Fruit fly (Drosophila melanogaster): ENCODE measurements around the gene Vav.

The Vav gene

DNA sequence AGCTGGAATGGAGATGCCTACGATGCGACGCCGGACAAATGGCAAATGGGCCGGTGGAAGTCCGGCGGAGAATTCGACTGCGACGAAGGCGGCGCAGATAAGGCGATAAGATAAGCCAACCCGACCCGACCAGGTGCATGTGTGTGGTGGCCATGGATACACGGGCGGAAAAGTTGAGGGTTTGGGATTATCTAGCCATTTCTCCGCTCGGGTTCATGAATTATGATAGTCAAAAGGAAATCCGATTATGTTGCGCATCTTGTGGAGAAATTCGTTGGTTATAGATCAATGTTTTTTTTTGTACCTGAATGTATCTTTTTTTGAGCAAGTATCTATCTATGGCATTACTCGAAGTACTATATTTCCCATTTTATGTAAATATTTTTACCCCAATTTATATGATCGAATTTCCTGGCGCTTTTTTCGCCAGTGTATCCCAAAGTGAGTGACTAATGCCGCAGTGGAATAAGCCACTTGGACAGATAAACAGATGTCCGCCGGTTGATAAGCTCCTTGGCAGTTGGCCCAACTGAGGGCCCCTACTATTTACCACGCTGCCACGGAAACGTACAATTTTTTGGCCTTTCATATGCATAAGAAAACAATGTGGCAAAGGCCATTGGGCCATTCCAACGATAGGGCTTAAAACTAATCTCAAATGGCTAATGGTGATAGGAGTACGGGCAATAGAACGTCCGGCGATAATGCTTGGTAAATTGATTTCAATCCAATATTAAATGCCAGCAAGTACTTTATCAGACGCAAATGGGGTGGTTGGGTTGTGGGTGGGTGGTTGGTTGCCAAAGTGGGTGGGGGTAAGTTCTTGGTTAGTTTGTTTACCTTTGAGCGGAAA, 14.2 kb upstream of the Vav start, which contains the start of gene CG7992:
Gene CG7992, minus strand, starts transcription at position 51 of the 853 bp plus-strand sequence.
- TF ChIP-seq noc (tag; optimal IDR thresholded peaks at IDR 0.05), result peak; percentile 90

DNA sequence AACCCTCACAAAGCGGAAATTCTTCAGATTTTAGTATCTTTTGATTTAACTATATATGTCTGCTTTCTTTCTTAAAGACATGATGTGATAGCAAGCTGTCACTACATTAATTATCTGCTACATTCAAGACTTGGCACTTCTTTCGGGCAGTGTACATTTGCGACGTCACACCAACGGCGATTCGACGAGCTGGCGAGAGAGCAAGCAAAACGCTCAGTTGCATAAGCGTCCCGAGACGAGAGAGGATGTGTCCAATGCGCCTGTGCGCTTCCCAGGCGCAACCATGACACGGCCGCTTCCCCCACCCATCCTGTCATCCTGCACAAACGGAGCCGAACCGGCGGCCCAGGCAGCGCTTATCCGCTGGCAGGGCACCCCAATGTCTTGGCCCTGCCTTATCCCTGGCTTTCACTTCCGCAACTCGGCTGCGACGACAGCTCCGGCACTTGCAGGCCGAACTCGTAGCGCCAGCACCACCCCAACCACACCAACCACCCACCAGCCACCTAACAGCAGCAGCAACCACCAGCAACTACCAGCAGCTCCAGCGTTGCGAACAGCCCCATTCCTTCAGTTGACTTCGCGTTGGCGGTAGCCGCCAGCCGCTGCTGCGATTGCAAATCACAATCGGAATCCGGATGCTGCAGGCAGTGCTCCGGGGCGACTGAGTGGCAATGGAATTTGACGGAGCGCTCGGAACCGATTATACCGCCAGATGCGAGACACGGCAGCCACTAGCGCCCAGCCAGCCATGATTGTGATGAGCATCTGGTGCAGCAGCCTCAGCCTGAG, 13.0 kb upstream of the Vav start, which contains the start of gene Hs3st-B:
Gene Hs3st-B, plus strand, starts transcription at position 214 of the 792 bp plus-strand sequence.
- TF ChIP-seq noc (tag; optimal IDR thresholded peaks at IDR 0.05), result no peak

DNA sequence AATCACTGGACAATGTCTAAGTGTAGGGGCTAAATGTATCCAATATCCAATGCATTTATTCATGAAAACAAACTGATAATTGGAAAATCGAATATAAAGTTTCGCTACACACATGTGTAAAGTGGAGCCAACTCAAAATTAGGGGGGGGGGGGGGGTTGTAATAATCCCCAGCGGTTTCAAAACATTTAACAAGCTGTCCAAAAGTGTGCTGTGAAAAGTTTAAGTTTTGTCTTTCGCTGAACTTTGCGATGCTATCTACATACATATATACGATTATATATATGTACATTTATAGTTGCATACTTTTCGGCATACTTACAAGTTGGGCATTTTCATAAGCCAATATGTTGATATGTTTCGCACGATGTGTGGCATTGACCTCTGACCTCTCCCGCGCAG, 12.3 kb upstream of the Vav start:
- TF ChIP-seq noc (tag; optimal IDR thresholded peaks at IDR 0.05), result no peak

DNA sequence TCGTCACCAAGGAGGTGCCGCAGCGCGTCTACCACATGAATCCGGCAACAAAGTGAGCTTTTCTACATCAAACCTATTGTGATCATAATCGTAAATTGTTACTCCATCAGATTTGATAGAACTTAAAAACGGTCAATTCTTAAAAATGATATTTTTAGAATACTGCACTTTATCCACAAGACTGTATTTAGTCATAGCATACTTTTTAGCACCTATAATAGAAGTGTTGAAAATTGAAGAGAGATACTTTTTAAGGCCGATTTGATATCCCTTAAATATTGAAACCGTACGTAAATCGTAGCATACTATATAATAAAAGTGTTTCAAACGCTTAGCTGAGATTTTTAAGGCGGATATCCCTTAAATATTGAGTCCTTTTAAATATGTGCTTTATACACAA, 11.5 kb upstream of the Vav start:
- no peak for TF ChIP-seq noc (tag; optimal IDR thresholded peaks at IDR 0.05)

DNA sequence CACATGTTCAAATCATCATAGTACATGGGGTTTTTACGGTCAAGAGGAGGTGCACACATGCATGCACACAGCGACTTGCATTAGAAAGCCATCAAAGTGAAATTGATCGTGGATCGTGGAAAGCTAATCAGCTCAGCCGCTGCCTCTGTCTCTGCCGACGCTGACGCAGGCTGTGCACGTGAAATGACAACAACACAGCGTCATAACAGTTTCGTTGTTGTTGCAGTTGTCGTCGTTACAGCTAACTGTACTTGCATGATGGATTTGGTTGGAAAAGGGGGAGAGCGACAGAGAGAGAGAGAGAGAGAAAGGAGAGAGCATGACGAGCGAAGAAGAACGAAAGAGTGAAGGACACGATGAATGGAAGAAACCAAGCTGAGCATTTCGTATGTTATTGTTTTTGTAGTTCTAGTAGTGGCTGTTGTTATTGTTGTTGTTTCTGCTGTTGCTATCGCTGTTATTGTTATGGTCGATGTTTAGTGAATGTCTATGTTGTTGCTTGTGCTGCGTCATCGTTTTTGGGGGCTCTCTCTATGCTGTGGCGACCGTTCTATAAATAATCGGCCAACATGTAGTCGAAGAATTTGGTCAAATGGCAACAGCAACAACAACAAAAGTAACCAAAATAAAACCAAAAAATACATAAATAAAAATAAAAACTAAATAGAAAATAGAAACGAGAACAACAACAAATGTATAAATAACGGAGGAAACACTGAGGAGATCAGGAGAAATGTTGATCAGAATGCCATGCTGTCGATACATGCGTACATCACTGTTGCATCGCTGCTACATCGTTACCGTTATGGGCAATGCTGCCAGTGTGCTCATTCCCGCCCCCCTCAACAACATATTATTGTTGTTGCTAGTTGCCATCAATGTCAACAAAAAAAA, 1.6 kb upstream of the Vav start:
- TF ChIP-seq noc (tag; optimal IDR thresholded peaks at IDR 0.05), result no peak

DNA sequence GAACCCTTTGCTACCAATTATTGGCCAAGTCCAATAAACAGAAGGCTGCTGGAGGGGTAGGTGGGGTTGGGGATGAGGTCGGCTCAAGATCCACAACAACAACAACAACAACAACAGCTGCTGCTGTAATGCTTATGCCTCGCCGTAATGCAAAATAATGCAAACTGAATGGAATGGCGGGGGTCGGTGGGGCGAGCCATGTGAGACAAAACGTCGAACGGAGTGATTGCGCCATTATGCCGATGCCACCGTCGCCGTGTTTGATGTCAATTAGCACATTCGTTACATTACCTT, 977 bp upstream of the Vav start:
- no peak for TF ChIP-seq noc (tag; optimal IDR thresholded peaks at IDR 0.05)

DNA sequence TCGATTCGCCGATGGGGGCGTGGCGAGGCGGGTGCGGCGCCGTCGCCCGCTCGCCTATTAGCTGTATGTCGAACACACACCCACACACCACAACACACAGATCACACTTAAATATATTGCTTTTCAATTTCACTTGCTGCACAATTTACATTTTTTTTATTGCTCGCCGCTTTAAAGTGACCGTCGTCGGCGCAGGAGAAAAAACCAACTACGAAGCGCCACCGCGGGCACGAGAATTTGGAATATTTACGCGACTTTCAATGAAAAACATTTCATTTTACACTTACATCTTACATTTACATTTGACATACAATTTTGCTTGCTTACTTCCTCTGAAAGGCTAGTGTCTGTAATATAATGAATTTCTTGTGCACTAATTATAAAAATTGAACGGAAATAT, 549 bp upstream of the Vav start, which contains the start of gene rictor:
Gene rictor, minus strand, starts transcription at position 170 of the 400 bp plus-strand sequence.
- TF ChIP-seq noc (tag; optimal IDR thresholded peaks at IDR 0.05), result no peak

DNA sequence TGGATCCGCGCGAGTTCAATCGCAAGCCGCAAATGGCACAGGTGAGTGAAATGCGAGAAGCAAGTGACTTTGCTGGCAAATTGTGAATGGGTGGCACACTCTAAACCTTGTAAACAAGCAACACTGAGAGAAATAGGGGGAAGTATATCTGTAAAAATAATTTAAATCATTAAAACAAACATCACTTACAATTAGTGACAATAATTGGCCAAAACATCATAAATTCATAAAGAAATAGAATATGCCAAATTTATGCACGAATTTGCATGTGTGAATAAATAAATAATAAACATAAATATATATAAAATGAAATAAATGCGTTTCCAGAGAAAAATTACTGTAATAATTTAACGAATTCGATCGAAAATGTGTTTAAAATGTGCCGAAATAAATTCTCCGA, 933 bp downstream of the Vav start:
- TF ChIP-seq noc (tag; optimal IDR thresholded peaks at IDR 0.05), result no peak

DNA sequence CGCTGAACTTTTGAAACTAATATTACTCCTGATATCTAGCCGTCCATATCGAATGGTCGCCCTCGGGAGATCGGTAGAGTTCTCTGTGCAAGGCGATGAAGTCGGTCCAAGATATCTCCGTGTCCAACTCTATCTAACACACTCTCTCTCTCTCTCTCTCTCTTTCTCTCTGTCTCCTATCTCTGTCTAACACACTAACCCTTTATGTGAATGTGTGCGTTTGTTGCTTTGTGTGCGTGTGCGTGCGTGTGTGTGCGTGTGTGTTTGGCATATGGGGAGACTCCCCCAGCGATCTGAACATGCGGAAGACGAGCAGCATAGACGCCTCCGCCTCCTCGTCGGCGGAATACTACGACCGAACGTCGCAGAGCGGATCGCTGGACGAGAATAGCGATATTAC, 2.8 kb downstream of the Vav start:
- no peak for TF ChIP-seq noc (tag; optimal IDR thresholded peaks at IDR 0.05)

DNA sequence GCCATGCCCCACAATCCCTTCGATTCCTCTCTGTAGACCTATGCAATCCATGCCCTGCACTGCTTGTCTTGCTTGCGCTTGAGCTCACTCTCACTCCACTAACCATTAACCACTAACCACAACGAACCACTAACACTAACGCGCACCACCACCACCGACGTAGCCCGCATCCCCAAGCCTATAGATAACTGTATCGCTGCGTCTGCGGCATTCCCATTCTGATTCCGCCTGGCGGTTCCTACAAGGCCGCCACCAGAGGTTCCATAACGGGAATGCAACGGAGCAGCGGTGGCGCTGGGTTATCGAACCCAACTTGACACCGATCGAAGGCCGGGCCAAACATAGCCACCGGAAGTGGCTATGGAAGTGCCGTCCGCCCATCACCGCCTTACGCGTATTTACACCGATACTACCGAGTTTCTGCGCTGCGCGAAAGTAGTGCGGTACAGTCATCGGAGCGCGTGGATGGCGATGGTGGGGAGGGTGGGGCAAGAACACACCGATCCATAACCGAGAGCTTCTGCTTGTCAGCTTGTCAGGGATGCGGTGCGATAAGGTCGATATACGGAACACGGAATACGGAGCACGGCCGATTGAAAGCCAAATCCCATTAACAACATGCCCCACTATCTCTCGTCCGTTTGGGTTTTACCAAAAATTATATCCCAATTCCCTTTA, 4.3 kb downstream of the Vav start:
- TF ChIP-seq noc (tag; optimal IDR thresholded peaks at IDR 0.05), result no peak

DNA sequence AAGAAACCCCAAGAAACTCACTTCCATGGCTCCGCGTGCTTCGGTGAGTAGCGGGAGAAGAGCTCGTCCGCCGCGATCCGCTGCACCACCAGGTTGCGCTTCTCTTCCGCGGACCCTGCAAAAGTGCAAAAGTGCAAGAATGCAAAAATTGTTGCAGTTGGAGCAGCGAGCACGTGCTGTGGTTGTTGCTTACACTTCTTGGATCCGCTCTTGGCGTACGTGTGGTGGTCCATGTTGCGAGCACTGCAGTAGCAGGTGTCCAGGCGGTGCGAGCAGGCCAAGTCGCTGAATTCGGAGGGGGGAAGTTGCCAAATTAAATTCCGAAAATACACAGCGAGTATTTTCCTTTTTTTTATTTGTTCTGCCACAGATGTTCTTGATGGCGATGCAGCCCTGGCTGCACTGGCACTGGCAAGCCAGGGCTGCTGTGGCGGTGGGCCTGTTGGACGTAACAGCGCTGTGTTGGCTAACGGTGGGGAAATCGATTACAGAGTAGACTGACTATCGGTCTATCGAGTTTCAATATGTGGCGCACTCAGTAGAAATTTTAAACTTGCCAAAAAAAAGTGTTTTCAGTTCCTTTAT, 7.0 kb downstream of the Vav start, which contains the start of gene CG8010:
Gene CG8010, minus strand, starts transcription at position 413 of the 585 bp plus-strand sequence.
- no peak for TF ChIP-seq noc (tag; optimal IDR thresholded peaks at IDR 0.05)

DNA sequence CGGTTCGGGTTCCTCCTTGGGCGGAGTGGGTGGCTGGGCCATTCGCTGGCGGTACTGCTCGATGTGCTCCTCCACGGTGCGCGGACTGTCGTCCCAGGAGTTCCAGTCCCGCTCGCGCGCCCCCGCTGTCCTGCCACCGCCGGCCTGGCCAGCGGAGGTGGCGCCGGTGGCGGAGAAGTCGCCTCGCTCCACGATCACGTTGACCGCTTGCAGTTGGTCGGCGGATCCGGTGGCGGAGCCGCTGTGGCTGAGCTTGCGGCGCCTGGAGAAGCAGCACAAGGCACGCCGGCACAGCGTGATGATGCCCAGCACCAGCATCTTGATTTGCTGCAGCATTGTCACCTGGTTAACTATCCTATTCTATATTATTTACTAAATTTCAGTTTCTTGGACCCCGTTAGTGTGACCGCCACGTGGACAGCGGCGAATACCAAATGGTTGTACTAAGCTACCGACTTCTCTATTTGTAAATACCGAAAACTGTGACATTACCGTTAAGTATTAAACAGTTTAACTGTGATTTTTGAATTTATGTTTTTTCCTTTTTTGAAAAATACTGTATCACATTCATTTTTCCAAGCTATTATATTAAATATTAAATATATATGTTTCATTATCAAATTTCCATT, 15.0 kb downstream of the Vav start, which contains the start of the genes CG32537 and CG32536:
Gene CG32537, minus strand, starts transcription at position 51 of the 629 bp plus-strand sequence.
Gene CG32536, minus strand, starts transcription at position 410 of the 629 bp plus-strand sequence.
- TF ChIP-seq noc (tag; optimal IDR thresholded peaks at IDR 0.05), result no peak

DNA sequence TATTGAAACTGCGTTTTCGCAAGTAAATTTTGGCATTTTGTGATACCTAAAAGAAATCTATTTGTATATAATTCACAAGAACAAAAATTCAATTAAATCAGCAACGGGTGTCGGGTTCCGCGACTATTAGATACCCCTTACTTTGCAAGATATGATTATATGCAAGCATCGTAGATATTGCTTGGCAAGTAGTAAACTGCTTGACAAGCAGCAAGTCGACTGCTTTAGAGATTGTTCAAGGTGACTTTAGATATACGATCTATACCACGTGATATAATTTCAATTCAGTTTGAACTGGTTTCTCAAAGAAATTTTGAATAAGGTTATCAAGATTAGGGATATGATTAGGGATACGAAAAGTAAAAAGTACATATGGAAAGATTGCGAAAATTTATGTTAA, 16.8 kb downstream of the Vav start:
- no peak for TF ChIP-seq noc (tag; optimal IDR thresholded peaks at IDR 0.05)

DNA sequence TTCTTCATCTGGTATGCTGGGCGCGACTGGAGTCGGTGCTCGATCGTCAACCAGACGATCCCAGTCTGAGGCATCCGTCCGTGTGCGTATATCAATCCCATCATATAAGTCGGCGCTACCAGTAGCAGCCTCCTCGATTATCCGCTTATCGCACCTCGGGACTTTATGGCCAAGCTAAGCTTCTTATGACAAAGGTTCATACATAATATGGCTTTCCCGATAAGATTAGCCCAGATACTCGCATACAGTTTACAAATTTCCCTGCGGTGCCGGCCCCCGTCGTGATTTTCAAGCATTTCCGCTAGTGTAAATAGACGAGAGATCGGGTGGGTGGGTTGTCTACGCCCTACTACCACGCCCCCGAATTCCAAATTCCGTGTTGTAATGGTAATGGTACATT, 18.6 kb downstream of the Vav start, which contains the start of gene CG8028:
Gene CG8028, minus strand, starts transcription at position 101 of the 400 bp plus-strand sequence.
- TF ChIP-seq noc (tag; optimal IDR thresholded peaks at IDR 0.05), result peak; percentile 4

Measured in whole organism, larva.